Worm (Caenorhabditis elegans): ENCODE data around the gene Y11D7A.10.
"Not testable (repeated sequence)": the region's sequence is repeated elsewhere in the genome, so short reads cannot be mapped to it uniquely, and the experiment has no call there.

The Y11D7A.10 gene

DNA sequence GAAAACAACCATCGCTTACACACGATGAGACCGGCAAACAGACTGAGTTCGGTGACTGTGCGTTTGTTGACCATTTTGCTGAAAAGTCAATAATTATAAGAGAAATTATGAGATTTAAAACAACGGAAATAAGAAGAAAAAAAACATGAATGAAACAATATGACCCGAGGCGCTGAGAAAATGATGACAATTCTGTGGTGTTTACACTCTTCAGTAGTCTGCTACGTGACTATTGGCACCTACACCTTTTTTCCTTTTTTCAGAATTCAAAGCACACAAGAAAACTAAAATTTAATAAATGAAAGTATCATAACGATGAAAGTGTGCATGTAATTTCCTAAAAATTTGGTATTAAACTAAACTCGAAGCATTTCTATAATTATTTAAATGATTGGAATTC is at the start of gene Y11D7A.10:
Gene Y11D7A.10, minus strand, starts transcription at position 82 of the 400 bp plus-strand sequence.
- no peak for TF ChIP-seq tab-1 (GFP tag; IDR thresholded peaks at IDR 0.05)
- TF ChIP-seq flt-1 (GFP tag; IDR thresholded peaks at IDR 0.05) = no peak
- no peak for TF ChIP-seq med-1 (GFP tag; optimal IDR thresholded peaks at IDR 0.05; ENCODE audit: insufficient read depth)
- TF ChIP-seq cog-1 (tag; optimal IDR thresholded peaks at IDR 0.05) = no peak
- no peak for TF ChIP-seq ref-1 (GFP tag; conservative IDR thresholded peaks at IDR 0.05)
- TF ChIP-seq ztf-23 (GFP tag; IDR thresholded peaks at IDR 0.05) = no peak
- TF ChIP-seq klf-2 (GFP tag; conservative IDR thresholded peaks at IDR 0.05) = no peak
- TF ChIP-seq T22C8.4 (GFP tag; IDR thresholded peaks at IDR 0.05) = no peak
- no peak for TF ChIP-seq ztf-29 (GFP tag; IDR thresholded peaks at IDR 0.05)

DNA sequence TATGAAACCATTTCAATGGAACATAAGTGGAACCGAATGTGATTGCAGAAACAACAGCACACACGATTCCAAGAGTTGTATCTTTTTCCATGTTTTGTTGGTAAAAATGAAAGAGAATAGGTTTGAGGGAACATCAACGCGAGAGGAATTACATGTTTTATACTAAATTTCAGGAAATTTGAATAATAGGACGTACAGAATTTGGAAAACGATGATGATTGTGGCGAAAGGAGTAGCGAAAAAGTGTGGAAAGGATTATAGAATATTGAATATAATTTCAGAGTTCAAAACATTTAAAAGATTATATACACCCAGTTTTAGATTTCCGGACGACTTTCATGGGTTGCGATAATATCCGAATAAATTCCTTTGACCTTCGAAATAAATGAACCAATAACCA is 49.4 kb upstream of the Y11D7A.10 start, which contains the start of gene F49C12.6:
Gene F49C12.6, minus strand, starts transcription at position 101 of the 400 bp plus-strand sequence.
- no peak for TF ChIP-seq cog-1 (tag; optimal IDR thresholded peaks at IDR 0.05)
- no peak for TF ChIP-seq ztf-23 (GFP tag; IDR thresholded peaks at IDR 0.05)
- TF ChIP-seq flt-1 (GFP tag; IDR thresholded peaks at IDR 0.05) = no peak
- TF ChIP-seq klf-2 (GFP tag; conservative IDR thresholded peaks at IDR 0.05) = no peak

DNA sequence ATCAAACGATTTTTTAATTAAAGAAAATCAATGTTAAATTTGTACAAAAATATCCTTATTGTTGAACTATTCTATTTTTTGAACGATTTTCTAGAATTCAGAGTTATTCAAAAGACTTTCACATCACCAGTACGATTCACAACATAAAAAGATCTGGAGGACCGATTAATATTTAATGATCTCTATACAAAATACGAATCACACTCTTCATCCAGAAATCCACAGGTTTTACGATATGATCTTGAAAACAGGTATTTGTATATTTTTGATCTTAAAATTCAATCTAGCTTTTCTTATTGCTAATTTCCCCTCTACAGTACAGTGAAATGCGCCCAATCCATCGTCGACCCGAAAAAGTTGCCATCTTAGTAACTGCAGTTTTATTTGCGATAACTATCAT is 45.0 kb upstream of the Y11D7A.10 start, which contains the start of gene F49C12.5:
Gene F49C12.5, plus strand, starts transcription at position 301 of the 400 bp plus-strand sequence.
- TF ChIP-seq med-1 (GFP tag; optimal IDR thresholded peaks at IDR 0.05; ENCODE audit: insufficient read depth) (no peak), T22C8.4 (GFP tag; IDR thresholded peaks at IDR 0.05) (no peak), cog-1 (tag; optimal IDR thresholded peaks at IDR 0.05) (no peak), flt-1 (GFP tag; IDR thresholded peaks at IDR 0.05) (no peak), ref-1 (GFP tag; conservative IDR thresholded peaks at IDR 0.05) (no peak), klf-2 (GFP tag; conservative IDR thresholded peaks at IDR 0.05) (no peak), tab-1 (GFP tag; IDR thresholded peaks at IDR 0.05) (no peak), ztf-23 (GFP tag; IDR thresholded peaks at IDR 0.05) (no peak), ztf-29 (GFP tag; IDR thresholded peaks at IDR 0.05) (no peak)

DNA sequence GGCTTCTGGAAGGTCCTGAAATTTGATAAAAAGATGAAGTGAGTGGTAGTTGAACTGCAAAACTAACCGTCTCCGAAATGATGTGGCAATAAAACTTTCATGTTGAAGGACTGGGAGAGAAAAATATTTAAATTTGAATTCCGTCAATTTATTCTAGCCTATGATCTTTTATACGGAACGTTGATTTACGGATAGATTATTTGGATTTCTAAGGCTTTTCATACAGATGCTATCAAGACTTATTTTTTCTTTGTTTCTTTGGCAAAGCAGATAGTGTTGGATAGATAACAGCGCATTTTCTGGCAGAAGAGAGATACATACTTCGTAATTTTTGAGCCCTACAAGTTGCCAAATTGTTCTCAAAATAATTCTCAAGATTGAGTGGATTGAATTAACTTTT is 44.4 kb upstream of the Y11D7A.10 start, which contains the start of gene F49C12.4:
Gene F49C12.4, minus strand, starts transcription at position 101 of the 400 bp plus-strand sequence.
- no peak for TF ChIP-seq flt-1 (GFP tag; IDR thresholded peaks at IDR 0.05)
- no peak for TF ChIP-seq klf-2 (GFP tag; conservative IDR thresholded peaks at IDR 0.05)
- TF ChIP-seq ztf-29 (GFP tag; IDR thresholded peaks at IDR 0.05) = no peak
- TF ChIP-seq tab-1 (GFP tag; IDR thresholded peaks at IDR 0.05) = no peak
- TF ChIP-seq med-1 (GFP tag; optimal IDR thresholded peaks at IDR 0.05; ENCODE audit: insufficient read depth) = no peak
- TF ChIP-seq ref-1 (GFP tag; conservative IDR thresholded peaks at IDR 0.05) = no peak
- TF ChIP-seq cog-1 (tag; optimal IDR thresholded peaks at IDR 0.05) = no peak
- no peak for TF ChIP-seq ztf-23 (GFP tag; IDR thresholded peaks at IDR 0.05)
- TF ChIP-seq T22C8.4 (GFP tag; IDR thresholded peaks at IDR 0.05) = no peak

DNA sequence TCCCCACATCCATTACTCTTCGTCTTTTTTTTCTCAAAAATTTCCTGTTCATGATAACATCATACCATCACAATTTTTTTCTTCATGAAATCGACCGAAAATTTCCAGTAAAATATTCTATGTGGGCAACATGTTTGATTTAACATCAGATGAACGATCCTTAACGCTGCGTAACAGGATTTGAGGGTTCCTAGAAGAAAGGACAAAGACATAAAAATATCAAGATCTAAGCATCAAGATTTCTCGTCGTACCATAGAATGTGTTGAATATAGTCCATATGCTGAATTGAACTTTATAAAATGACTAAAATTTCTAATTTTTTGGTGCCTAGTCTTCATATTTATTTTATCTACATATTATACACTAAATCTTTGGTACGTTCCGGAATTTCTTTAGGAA is 40.6 kb upstream of the Y11D7A.10 start, which contains the start of gene F49C12.3:
Gene F49C12.3, plus strand, starts transcription at position 301 of the 400 bp plus-strand sequence.
- TF ChIP-seq ref-1 (GFP tag; conservative IDR thresholded peaks at IDR 0.05) = no peak
- no peak for TF ChIP-seq tab-1 (GFP tag; IDR thresholded peaks at IDR 0.05)
- TF ChIP-seq ztf-29 (GFP tag; IDR thresholded peaks at IDR 0.05) = no peak
- no peak for TF ChIP-seq T22C8.4 (GFP tag; IDR thresholded peaks at IDR 0.05)
- no peak for TF ChIP-seq cog-1 (tag; optimal IDR thresholded peaks at IDR 0.05)
- no peak for TF ChIP-seq flt-1 (GFP tag; IDR thresholded peaks at IDR 0.05)
- TF ChIP-seq med-1 (GFP tag; optimal IDR thresholded peaks at IDR 0.05; ENCODE audit: insufficient read depth) = no peak
- TF ChIP-seq ztf-23 (GFP tag; IDR thresholded peaks at IDR 0.05) = no peak
- TF ChIP-seq klf-2 (GFP tag; conservative IDR thresholded peaks at IDR 0.05) = no peak

DNA sequence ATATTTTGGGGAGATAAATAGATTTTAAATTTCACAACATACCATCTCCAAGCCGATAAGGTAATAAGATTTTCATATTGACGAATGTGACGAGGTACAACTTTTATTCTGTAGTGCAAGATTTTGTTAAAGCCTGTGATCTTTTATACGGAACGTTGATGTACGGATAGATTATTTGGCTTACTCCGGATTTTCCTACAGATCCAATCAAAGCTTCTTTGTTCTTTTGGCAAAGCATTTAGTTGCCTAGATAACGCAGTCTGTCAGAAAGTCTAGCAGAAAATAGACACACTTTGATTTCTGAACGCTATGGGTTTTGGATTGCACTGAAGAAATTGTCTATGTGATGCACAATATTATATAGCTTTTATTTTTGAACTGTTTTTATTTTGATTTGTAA is 39.6 kb upstream of the Y11D7A.10 start, which contains the start of gene F49C12.2:
Gene F49C12.2, minus strand, starts transcription at position 101 of the 400 bp plus-strand sequence.
- no peak for TF ChIP-seq tab-1 (GFP tag; IDR thresholded peaks at IDR 0.05)
- no peak for TF ChIP-seq klf-2 (GFP tag; conservative IDR thresholded peaks at IDR 0.05)
- TF ChIP-seq med-1 (GFP tag; optimal IDR thresholded peaks at IDR 0.05; ENCODE audit: insufficient read depth) = no peak
- TF ChIP-seq ztf-29 (GFP tag; IDR thresholded peaks at IDR 0.05) = no peak
- TF ChIP-seq T22C8.4 (GFP tag; IDR thresholded peaks at IDR 0.05) = no peak
- TF ChIP-seq ztf-23 (GFP tag; IDR thresholded peaks at IDR 0.05) = no peak
- no peak for TF ChIP-seq ref-1 (GFP tag; conservative IDR thresholded peaks at IDR 0.05)
- TF ChIP-seq cog-1 (tag; optimal IDR thresholded peaks at IDR 0.05) = no peak

DNA sequence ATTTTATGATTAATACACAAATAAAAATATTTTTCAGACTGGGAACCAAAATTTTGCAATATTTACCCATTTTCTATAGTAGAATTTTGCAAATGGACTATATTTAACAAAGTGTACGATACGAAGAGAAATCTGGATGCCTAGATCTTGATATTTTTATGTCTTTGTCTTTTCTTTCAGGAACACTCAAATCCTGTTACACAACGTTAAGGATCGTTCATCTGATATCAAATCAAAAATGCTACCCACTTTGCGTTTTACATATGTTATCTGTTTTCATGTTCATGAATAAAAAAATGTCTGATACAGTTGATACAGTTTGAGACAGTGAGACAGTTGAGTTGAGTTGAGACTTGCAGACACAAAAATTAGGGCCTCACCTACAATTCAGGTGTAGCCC is 36.7 kb upstream of the Y11D7A.10 start, which contains the start of gene F49C12.1:
Gene F49C12.1, minus strand, starts transcription at position 70 of the 400 bp plus-strand sequence.
- TF ChIP-seq med-1 (GFP tag; optimal IDR thresholded peaks at IDR 0.05; ENCODE audit: insufficient read depth) = no peak
- TF ChIP-seq cog-1 (tag; optimal IDR thresholded peaks at IDR 0.05) = no peak
- TF ChIP-seq flt-1 (GFP tag; IDR thresholded peaks at IDR 0.05) = no peak
- TF ChIP-seq T22C8.4 (GFP tag; IDR thresholded peaks at IDR 0.05) = no peak
- no peak for TF ChIP-seq ref-1 (GFP tag; conservative IDR thresholded peaks at IDR 0.05)
- TF ChIP-seq ztf-23 (GFP tag; IDR thresholded peaks at IDR 0.05) = no peak
- TF ChIP-seq ztf-29 (GFP tag; IDR thresholded peaks at IDR 0.05) = no peak
- TF ChIP-seq klf-2 (GFP tag; conservative IDR thresholded peaks at IDR 0.05) = no peak
- no peak for TF ChIP-seq tab-1 (GFP tag; IDR thresholded peaks at IDR 0.05)

DNA sequence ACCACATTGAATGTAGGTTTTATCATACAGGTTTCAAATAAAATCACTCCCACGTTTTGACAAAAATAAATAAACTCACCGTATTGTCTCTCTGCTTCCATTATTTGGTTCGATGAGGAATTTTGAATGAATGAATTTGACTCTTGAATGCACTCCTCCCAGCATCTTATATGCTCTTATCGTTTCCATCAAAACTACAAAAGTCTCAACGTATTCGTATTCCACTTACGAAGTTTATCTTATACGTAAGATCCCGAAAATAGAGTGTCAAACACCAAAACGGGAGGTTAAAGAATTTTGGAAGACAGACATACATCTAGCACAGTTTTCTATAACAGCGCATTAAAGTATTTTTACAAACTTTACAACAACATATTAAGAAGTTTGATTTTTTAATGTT is 34.3 kb upstream of the Y11D7A.10 start, which contains the start of gene nhr-264:
Gene nhr-264, minus strand, starts transcription at position 101 of the 400 bp plus-strand sequence.
- not testable (repeated sequence) for TF ChIP-seq flt-1 (GFP tag; IDR thresholded peaks at IDR 0.05); med-1 (GFP tag; optimal IDR thresholded peaks at IDR 0.05; ENCODE audit: insufficient read depth); ztf-23 (GFP tag; IDR thresholded peaks at IDR 0.05)

DNA sequence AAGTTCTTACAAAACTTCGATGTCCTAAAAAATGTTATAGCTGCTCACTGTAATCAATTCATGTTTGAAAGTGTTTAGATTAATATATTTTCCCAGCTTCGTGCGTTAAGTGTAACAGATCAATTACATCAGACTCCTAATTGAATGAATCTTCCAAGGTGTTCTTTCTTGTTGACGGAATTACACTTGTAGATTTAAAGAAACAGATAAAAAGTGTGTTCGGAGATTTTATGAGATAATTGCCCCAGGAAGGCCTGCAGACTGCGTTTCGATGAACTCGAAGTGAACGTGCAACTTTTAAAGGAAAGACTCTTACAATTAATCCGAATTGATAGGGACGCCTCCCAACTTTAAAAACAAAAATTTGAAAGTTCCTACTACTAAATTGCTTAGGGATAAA is 30.1 kb upstream of the Y11D7A.10 start:
- TF ChIP-seq med-1 (GFP tag; optimal IDR thresholded peaks at IDR 0.05; ENCODE audit: insufficient read depth) (no peak), cog-1 (tag; optimal IDR thresholded peaks at IDR 0.05) (no peak)

DNA sequence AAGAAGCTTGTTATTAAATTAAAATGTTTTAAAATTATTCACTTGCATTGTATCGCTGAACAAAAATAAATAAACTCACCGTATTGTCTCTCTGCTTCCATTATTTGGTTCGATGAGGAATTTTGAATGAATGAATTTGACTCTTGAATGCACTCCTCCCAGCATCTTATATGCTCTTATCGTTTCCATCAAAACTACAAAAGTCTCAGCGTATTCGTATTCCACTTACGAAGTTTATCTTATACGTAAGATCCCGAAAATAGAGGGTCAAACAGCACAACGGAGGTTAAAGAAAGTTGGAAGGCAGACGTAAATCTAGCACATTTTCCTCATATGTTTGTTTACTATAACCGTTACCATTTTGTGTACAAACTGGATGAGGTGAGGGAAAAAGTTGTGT is 26.7 kb upstream of the Y11D7A.10 start, which contains the start of gene nhr-267:
Gene nhr-267, minus strand, starts transcription at position 101 of the 400 bp plus-strand sequence.
- TF ChIP-seq ztf-23 (GFP tag; IDR thresholded peaks at IDR 0.05); ref-1 (GFP tag; conservative IDR thresholded peaks at IDR 0.05); flt-1 (GFP tag; IDR thresholded peaks at IDR 0.05): not testable (repeated sequence)

All from whole organism, midembryonic.